Worm (Caenorhabditis elegans): ENCODE results near the gene C50F7.6.

DNA sequence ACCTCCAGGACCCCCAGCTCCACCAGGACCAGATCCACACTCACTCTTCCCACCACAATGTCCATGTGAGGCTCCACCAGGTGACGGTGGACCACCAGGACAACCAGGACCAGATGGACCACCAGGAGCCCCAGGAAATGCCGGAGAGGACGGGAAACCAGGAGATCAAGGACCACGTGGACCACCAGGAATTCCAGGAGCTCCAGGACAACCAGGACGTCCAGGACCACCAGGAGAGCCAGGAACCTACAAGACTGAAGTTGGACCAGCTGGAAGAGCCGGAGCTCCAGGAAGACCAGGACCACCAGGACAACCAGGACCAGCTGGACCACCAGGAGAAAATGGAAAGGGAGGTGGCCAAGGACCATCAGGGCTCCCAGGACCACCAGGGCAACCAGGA, 31.1 kb upstream of the C50F7.6 start:
- no peak for TF ChIP-seq him-1 (tag; optimal IDR thresholded peaks at IDR 0.05)
- TF ChIP-seq W03F9.2 (tag; optimal IDR thresholded peaks at IDR 0.05), result no peak
